Fruit fly (Drosophila melanogaster) whole organism, prepupa: Measurements from ENCODE around the gene beta-PheRS.

Experiments
- CG11762 ChIP-seq: fragments of 200-800 bp; sonication (Bioruptor generic); optimal IDR thresholded peaks from 3 replicates; lab custom pipeline; 2016; ENCODE audit warnings: missing biosample characterization, missing genetic modification characterization; ENCODE audit not compliant: insufficient read depth
- Hr39 ChIP-seq: fragments of 200-800 bp; sonication (Bioruptor generic); optimal IDR thresholded peaks from 2 replicates; lab custom pipeline; 2016; ENCODE audit warnings: missing biosample characterization, missing genetic modification characterization
- OdsH ChIP-seq: fragments of 200-800 bp; sonication (Bioruptor generic); optimal IDR thresholded peaks from 3 replicates; lab custom pipeline; 2016; ENCODE audit warnings: missing biosample characterization, missing genetic modification characterization
- Sox102F ChIP-seq: fragments of 200-800 bp; sonication (Bioruptor generic); optimal IDR thresholded peaks from 2 replicates; lab custom pipeline; 2016; ENCODE audit warnings: missing biosample characterization, mild to moderate bottlenecking, missing genetic modification characterization
- Sox15 ChIP-seq: fragments of 200-800 bp; sonication (Bioruptor generic); optimal IDR thresholded peaks from 3 replicates; lab custom pipeline; 2016; ENCODE audit warnings: missing biosample characterization, missing genetic modification characterization
- ss ChIP-seq, 2 experiments: fragments of 200-800 bp; sonication (Bioruptor generic); optimal IDR thresholded peaks; 2 replicates in 1 of 2; 3 replicates in 1 of 2; lab custom pipeline; 2017 to 2018; ENCODE audit warnings: mild to moderate bottlenecking in 2 of 2, missing biosample characterization in 2 of 2, missing genetic modification characterization in 2 of 2, moderate library complexity in 1 of 2
- svp ChIP-seq: fragments of 200-800 bp; sonication (Bioruptor generic); peaks from one replicate; lab custom pipeline; 2016; ENCODE audit warnings: missing biosample characterization, missing genetic modification characterization

DNA sequence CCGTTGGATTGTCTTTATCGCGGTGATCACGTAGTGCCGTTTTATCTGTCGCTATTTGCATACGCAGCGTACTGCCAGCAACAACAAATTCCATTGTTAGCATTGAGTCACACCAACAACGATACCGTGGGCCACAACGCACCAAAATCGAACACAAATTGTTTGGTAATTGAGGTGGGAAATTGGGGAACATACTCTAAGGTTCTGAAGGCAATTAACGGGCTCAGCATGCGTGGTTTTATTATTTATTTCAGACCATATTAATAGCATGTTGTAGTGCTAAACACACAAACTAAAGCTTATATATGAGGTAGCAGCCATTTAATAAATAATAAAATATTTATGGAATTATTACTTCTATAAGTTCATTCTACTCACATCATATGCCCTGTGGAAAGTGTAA, 46.1 kb upstream of the beta-PheRS start:
- TF ChIP-seq Sox15 (no peak), OdsH (GFP tag; lab: Kevin White, UChicago) (peak; percentile 39), ss (GFP tag; optimal IDR thresholded peaks at IDR 0.05; lab: Kevin White, UChicago) (peak in 1 of 2 experiments; percentile 31), Sox102F (GFP tag; lab: Kevin White, UChicago) (peak; percentile 75), svp (GFP tag; lab: Kevin White, UChicago) (no peak), Hr39 (GFP tag; lab: Kevin White, UChicago) (peak; percentile 39), CG11762 (GFP tag; lab: Kevin White, UChicago) (peak; percentile 7)
